Worm (Caenorhabditis elegans) whole organism, young adult: Measurements from ENCODE around the gene nep-3.

ENCODE experiments used
- B0261.1 ChIP-seq: sonication (generic microtip); optimal IDR thresholded peaks from 2 replicates; lab custom pipeline; 2016; ENCODE audit warnings: mild to moderate bottlenecking, missing genetic modification characterization, moderate library complexity, missing compliant biosample characterization
- B0336.3 ChIP-seq: fragments of 200-800 bp; sonication (Bioruptor generic); IDR thresholded peaks from 2 replicates; pipeline ENCODE4 v1.3.6; 2022; ENCODE audit warnings: missing genetic modification characterization, missing compliant biosample characterization
- F49E8.2 ChIP-seq: sonication (generic microtip); optimal IDR thresholded peaks from 3 replicates; lab custom pipeline; 2017; ENCODE audit warnings: missing genetic modification characterization, mild to moderate bottlenecking, missing compliant biosample characterization, antibody characterized with exemption, moderate library complexity; ENCODE audit not compliant: insufficient read depth
- F52B5.7 ChIP-seq: sonication (generic microtip); optimal IDR thresholded peaks from 2 replicates; lab custom pipeline; 2016; ENCODE audit warnings: mild to moderate bottlenecking, missing genetic modification characterization, missing compliant biosample characterization
- F55B11.4 ChIP-seq: sonication (generic microtip); optimal IDR thresholded peaks from 2 replicates; lab custom pipeline; 2016; ENCODE audit warnings: missing compliant biosample characterization, missing genetic modification characterization, borderline replicate concordance; ENCODE audit not compliant: insufficient read depth
- K11D2.4 ChIP-seq: fragments of 200-800 bp; sonication (Bioruptor generic); IDR thresholded peaks from 2 replicates; pipeline ENCODE4 v1.3.6; 2022; ENCODE audit warnings: missing genetic modification reagents, missing genetic modification characterization, missing compliant biosample characterization
- akir-1 ChIP-seq: fragments of 200-800 bp; sonication (Bioruptor generic); optimal IDR thresholded peaks from 2 replicates; lab custom pipeline; 2018; ENCODE audit warnings: mild to moderate bottlenecking, missing genetic modification characterization, moderate library complexity, missing compliant biosample characterization
- ama-1 ChIP-seq, 3 experiments: fragments of 150-350 bp in 1 of 3; sonication (generic microtip) in 2 of 3; optimal IDR thresholded peaks; 2 replicates each; lab custom pipeline; 2014 to 2018; ENCODE audit warnings: missing biosample characterization in 2 of 3, missing genetic modification characterization in 2 of 3, missing genetic modification reagents in 2 of 3
- aptf-3 ChIP-seq: fragments of 200-800 bp; sonication (Bioruptor generic); IDR thresholded peaks from 2 replicates; pipeline ENCODE4 v1.3.6; 2022; ENCODE audit warnings: missing genetic modification characterization, missing compliant biosample characterization
- bed-1 ChIP-seq: fragments of 200-800 bp; sonication (Bioruptor generic); IDR thresholded peaks from 2 replicates; pipeline ENCODE4 v1.3.6; 2022; ENCODE audit warnings: missing genetic modification reagents, missing genetic modification characterization, missing compliant biosample characterization
- bed-2 ChIP-seq: fragments of 200-800 bp; sonication (Bioruptor generic); IDR thresholded peaks from 2 replicates; pipeline ENCODE4 v1.3.6; 2022; ENCODE audit warnings: missing genetic modification reagents, missing genetic modification characterization, missing compliant biosample characterization
- cebp-1 ChIP-seq, 2 experiments: fragments of 200-800 bp in 1 of 2; sonication (Bioruptor generic) in 1 of 2; sonication (generic microtip) in 1 of 2; IDR thresholded peaks in 1 of 2; optimal IDR thresholded peaks in 1 of 2; 2 replicates each; pipeline versions ENCODE4 v1.3.6 to Lab custom; 2017 to 2022; ENCODE audit warnings: missing compliant biosample characterization in 2 of 2, missing genetic modification characterization in 2 of 2, mild to moderate bottlenecking in 1 of 2, missing genetic modification reagents in 1 of 2, moderate library complexity in 1 of 2
- ceh-100 ChIP-seq: fragments of 200-800 bp; sonication (Bioruptor generic); IDR thresholded peaks from 2 replicates; pipeline ENCODE4 v1.3.6; 2022; ENCODE audit warnings: missing genetic modification reagents, missing genetic modification characterization, missing compliant biosample characterization
- dpff-1 ChIP-seq: sonication (generic microtip); optimal IDR thresholded peaks from 2 replicates; lab custom pipeline; 2017; ENCODE audit warnings: mild to moderate bottlenecking, missing genetic modification characterization, missing compliant biosample characterization
- egrh-3 ChIP-seq: fragments of 200-800 bp; sonication (Bioruptor generic); IDR thresholded peaks from 2 replicates; pipeline ENCODE4 v1.3.6; 2022; ENCODE audit warnings: missing genetic modification reagents, missing genetic modification characterization, missing compliant biosample characterization
- let-526 ChIP-seq: fragments of 200-800 bp; sonication (Bioruptor generic); IDR thresholded peaks from 2 replicates; pipeline ENCODE4 v1.3.6; 2022; ENCODE audit warnings: missing genetic modification reagents, missing genetic modification characterization, missing compliant biosample characterization
- lin-35 ChIP-seq, 3 experiments: fragments of 150-350 bp in 2 of 3; sonication (generic microtip) in 1 of 3; optimal IDR thresholded peaks; 2 replicates each; lab custom pipeline; 2014 to 2018; ENCODE audit warnings: missing biosample characterization in 3 of 3, missing genetic modification characterization in 3 of 3, missing genetic modification reagents in 3 of 3
- lin-54 ChIP-seq: fragments of 200-800 bp; sonication (Bioruptor generic); optimal IDR thresholded peaks from 2 replicates; lab custom pipeline; 2018; ENCODE audit warnings: mild to moderate bottlenecking, missing genetic modification characterization, missing compliant biosample characterization
- mcd-1 ChIP-seq: fragments of 200-800 bp; sonication (Bioruptor generic); IDR thresholded peaks from 2 replicates; pipeline ENCODE4 v1.3.6; 2022; ENCODE audit warnings: missing genetic modification reagents, missing genetic modification characterization, missing compliant biosample characterization
- nfya-2 ChIP-seq: fragments of 200-800 bp; sonication (Bioruptor generic); IDR thresholded peaks from 2 replicates; pipeline ENCODE4 v1.3.6; 2022; ENCODE audit warnings: missing genetic modification reagents, missing genetic modification characterization, missing compliant biosample characterization
- nfyb-1 ChIP-seq: fragments of 200-800 bp; sonication (Bioruptor generic); IDR thresholded peaks from 2 replicates; pipeline ENCODE4 v1.3.6; 2022; ENCODE audit warnings: missing genetic modification reagents, missing genetic modification characterization, missing compliant biosample characterization
- nhr-179 ChIP-seq: sonication (generic microtip); optimal IDR thresholded peaks from 2 replicates; lab custom pipeline; 2016; ENCODE audit warnings: mild to moderate bottlenecking, missing genetic modification characterization, missing compliant biosample characterization
- snpc-3.4 ChIP-seq: sonication (generic microtip); optimal IDR thresholded peaks from 2 replicates; lab custom pipeline; 2017; ENCODE audit warnings: missing genetic modification characterization, mild to moderate bottlenecking, missing compliant biosample characterization, antibody characterized with exemption, moderate library complexity, missing genotype, missing genetic modification reagents
- snpc-4 ChIP-seq, 5 experiments: fragments of 150-350 bp in 1 of 5; sonication (generic microtip) in 4 of 5; optimal IDR thresholded peaks; 2 replicates each; lab custom pipeline; 2014 to 2018; ENCODE audit warnings: missing genetic modification characterization in 5 of 5, missing biosample characterization in 3 of 5, antibody characterized with exemption in 2 of 5, mild to moderate bottlenecking in 2 of 5, missing compliant biosample characterization in 2 of 5, missing genotype in 2 of 5, moderate library complexity in 2 of 5, missing genetic modification reagents in 1 of 5
- tbp1 ChIP-seq: fragments of 200-800 bp; sonication (Bioruptor generic); optimal IDR thresholded peaks from 2 replicates; lab custom pipeline; 2018; ENCODE audit warnings: mild to moderate bottlenecking, missing genetic modification characterization, missing compliant biosample characterization
- zfh-2 ChIP-seq: fragments of 200-800 bp; sonication (Bioruptor generic); conservative IDR thresholded peaks from 2 replicates; pipeline ENCODE4 v1.3.6; 2022; ENCODE audit warnings: missing genetic modification reagents, missing genetic modification characterization, missing compliant biosample characterization
- ztf-25 ChIP-seq: fragments of 200-800 bp; sonication (Bioruptor generic); IDR thresholded peaks from 2 replicates; pipeline ENCODE4 v1.3.6; 2022; ENCODE audit warnings: missing genetic modification reagents, missing genetic modification characterization, missing compliant biosample characterization
- ztf-28 ChIP-seq: fragments of 200-800 bp; sonication (Bioruptor generic); IDR thresholded peaks from 2 replicates; pipeline ENCODE4 v1.3.6; 2022; ENCODE audit warnings: missing genetic modification reagents, missing genetic modification characterization, missing compliant biosample characterization
- ztf-3 ChIP-seq: fragments of 200-800 bp; sonication (Bioruptor generic); optimal IDR thresholded peaks from 2 replicates; lab custom pipeline; 2018; ENCODE audit warnings: mild to moderate bottlenecking, missing genetic modification characterization, missing compliant biosample characterization

The nep-3 gene

DNA sequence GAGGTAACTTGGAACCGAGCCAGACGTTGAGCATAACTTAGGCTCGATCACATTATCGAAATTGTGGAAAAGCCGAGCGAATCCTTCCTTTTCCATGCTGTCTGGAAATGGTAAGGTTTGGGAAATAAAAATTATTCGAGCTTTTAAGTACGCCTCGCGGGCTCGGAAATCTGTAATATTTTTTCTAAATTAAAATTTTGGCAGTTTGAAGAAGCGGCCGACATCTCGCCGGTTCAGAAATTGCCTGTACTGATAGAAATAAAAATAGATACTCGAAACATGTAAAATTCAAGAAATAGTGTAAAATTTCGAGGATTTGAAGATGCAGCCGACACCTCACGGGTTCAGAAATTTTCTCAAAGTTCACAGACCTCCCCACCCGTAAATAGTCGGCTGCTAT lies 33.7 kb upstream of the nep-3 start, which contains the start of gene bcmo-2:
bcmo-2 (minus strand) TSS at position 101 of the 400 bp plus-strand sequence.
- TF ChIP-seq ceh-100 (GFP tag; lab: Robert Waterston, UW): no peak
- TF ChIP-seq snpc-4 (GFP tag; optimal IDR thresholded peaks at IDR 0.05; lab: Kevin White, UChicago): no peak
- peak in 2 of 4 experiments; percentile 1 to 35 for TF ChIP-seq snpc-4 (tag; optimal IDR thresholded peaks at IDR 0.05; lab: Kevin White, UChicago)

ce11 chrII:3909301-3909700 lies 32.3 kb upstream of the nep-3 start:
- TF ChIP-seq nhr-179 (tag; lab: Kevin White, UChicago) (no peak), K11D2.4 (GFP tag; lab: Robert Waterston, UW) (no peak), lin-35 (GFP tag; optimal IDR thresholded peaks at IDR 0.05; lab: Kevin White, UChicago) (no peak), mcd-1 (GFP tag; lab: Robert Waterston, UW) (no peak), aptf-3 (GFP tag; lab: Robert Waterston, UW) (no peak), cebp-1 (GFP tag; IDR thresholded peaks at IDR 0.05; lab: Robert Waterston, UW) (no peak), cebp-1 (tag; optimal IDR thresholded peaks at IDR 0.05; lab: Kevin White, UChicago) (no peak), let-526 (GFP tag; lab: Robert Waterston, UW) (no peak), bed-1 (no peak), ama-1 (optimal IDR thresholded peaks at IDR 0.05; lab: Kevin White, UChicago) (no peak), ama-1 (GFP tag; optimal IDR thresholded peaks at IDR 0.05; lab: Kevin White, UChicago) (no peak), tbp1 (GFP tag; lab: Kevin White, UChicago) (no peak)

- TF ChIP-seq zfh-2 (GFP tag; lab: Robert Waterston, UW) (no peak), ztf-3 (GFP tag; lab: Kevin White, UChicago) (no peak), snpc-3.4 (tag; lab: Kevin White, UChicago) (no peak), nfya-2 (GFP tag; lab: Robert Waterston, UW) (no peak), dpff-1 (no peak), nfyb-1 (GFP tag; lab: Robert Waterston, UW) (0 out of 2 replicates have a peak, but pooled peaks have one; percentile 54)
Observed at ce11 chrII:3908135-3908534, 31.1 kb upstream of the nep-3 start.

ce11 chrII:3906615-3907190 lies 29.7 kb upstream of the nep-3 start, which contains the start of the genes F53C3.11 and fbxb-103:
F53C3.11 (minus strand) TSS chrII:3906715.
fbxb-103 (plus strand) TSS chrII:3907140.
- no peak for TF ChIP-seq B0261.1
- TF ChIP-seq F52B5.7 (tag; lab: Kevin White, UChicago): no peak
- TF ChIP-seq ztf-25 (GFP tag; lab: Robert Waterston, UW): no peak

DNA sequence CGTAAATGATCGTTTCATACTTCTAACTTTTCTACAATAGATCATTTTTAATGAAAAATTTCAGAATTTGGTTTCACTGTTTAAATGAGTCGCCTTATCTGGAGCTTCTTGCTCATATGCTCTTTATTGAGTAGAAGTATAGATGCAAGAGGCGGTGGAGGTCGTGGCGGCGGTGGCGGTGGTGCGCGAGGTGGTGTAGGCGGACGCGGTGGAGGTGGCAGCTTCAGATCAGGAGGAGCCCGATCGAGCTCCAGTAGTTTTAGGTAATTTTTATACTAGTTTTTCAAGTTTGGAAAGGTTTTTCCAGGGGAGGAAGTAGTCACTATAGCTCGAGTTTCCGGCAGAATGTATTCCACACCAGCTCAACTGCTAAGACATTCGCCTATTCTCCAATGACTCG lies 25.8 kb upstream of the nep-3 start, which contains the start of gene F53C3.3:
F53C3.3 (plus strand) TSS at position 59 of the 400 bp plus-strand sequence.
- TF ChIP-seq akir-1 (GFP tag; lab: Kevin White, UChicago) (no peak), F49E8.2 (tag; lab: Kevin White, UChicago) (no peak), egrh-3 (peak; percentile 52; the same call in 1 of the 2 replicates), B0336.3 (no peak), lin-54 (no peak), bed-2 (GFP tag; lab: Robert Waterston, UW) (no peak), F55B11.4 (tag; lab: Kevin White, UChicago) (no peak), ztf-28 (GFP tag; lab: Robert Waterston, UW) (no peak)
